Worm (Caenorhabditis elegans): ENCODE results near the gene F47B7.5.

F47B7.5 gene

DNA sequence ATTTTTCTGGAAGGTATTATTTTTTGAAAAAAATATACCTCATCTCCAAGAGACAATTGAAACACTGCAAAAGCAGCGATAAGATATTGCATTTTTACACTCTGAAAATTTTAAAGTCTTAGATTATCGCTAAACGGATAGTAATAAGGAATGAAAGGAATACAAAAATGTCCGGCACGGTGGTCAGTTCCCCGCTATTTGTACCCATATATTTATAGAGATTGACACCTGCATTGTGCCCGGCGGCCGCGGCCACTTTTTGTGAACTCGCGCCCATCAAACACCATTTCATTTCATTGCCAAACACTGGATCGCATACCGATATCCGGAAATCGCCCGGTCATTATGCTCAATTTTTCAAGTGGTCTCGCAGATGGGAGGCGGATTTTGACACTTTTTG lies 24.1 kb upstream of the F47B7.5 start, which contains the start of gene idpp-5:
TSS of gene idpp-5 (minus strand) at position 101 of the 400 bp plus-strand sequence.
- TF ChIP-seq pag-3 (tag; optimal IDR thresholded peaks at IDR 0.05; ENCODE audit: borderline replicate concordance, insufficient read depth) (no peak), ztf-4 (tag; optimal IDR thresholded peaks at IDR 0.05) (no peak)

DNA sequence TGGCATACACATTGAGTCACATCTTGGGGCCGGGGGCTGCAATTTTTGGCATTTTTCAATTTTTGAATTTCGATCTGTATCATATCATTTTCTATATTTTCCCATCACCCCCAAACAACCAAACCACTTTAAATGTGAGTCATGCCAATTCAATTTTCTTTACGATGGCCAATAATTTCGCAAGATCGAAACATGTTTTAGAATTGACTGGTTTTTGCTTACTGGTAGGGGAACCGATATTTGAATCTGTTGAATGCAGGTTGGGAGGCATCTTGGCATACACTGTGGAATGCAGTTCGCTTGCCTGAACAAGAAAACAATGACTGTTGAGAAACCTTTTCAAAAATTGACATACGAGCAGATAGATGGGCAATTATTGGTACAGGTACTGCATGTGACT lies 22.5 kb upstream of the F47B7.5 start:
- TF ChIP-seq efl-1 (optimal IDR thresholded peaks at IDR 0.05) (no peak), efl-1 (GFP tag; optimal IDR thresholded peaks at IDR 0.05 in 1 of 2) (peak in 1 of 2 experiments; percentile 71), lin-13 (GFP tag; optimal IDR thresholded peaks at IDR 0.05) (no peak), zip-4 (GFP tag; optimal IDR thresholded peaks at IDR 0.05) (no peak)

- peak; percentile 41 for TF ChIP-seq vab-15 (tag; optimal IDR thresholded peaks at IDR 0.05)
- TF ChIP-seq ama-1 (optimal IDR thresholded peaks at IDR 0.05): peak; percentile 78
- no peak for TF ChIP-seq egl-13 (tag; optimal IDR thresholded peaks at IDR 0.05)
- TF ChIP-seq mab-9 (GFP tag; IDR thresholded peaks at IDR 0.05): no peak
- TF ChIP-seq efl-3 (GFP tag; optimal IDR thresholded peaks at IDR 0.05): peak; percentile 18
- TF ChIP-seq xbp-1 (tag; optimal IDR thresholded peaks at IDR 0.05): peak; percentile 56
- peak; percentile 76 for TF ChIP-seq fos-1 (tag; optimal IDR thresholded peaks at IDR 0.05)
- no peak for TF ChIP-seq nhr-237 (tag; optimal IDR thresholded peaks at IDR 0.05)
- peak in 1 of 2 experiments; percentile 70 for TF ChIP-seq mdl-1 (tag; optimal IDR thresholded peaks at IDR 0.05)
- TF ChIP-seq grh-1 (GFP tag; IDR thresholded peaks at IDR 0.05): peak; percentile 73
- TF ChIP-seq ceh-88 (GFP tag; IDR thresholded peaks at IDR 0.05): peak; percentile 44; the same call in 1 of the 2 replicates
- TF ChIP-seq sup-37 (GFP tag; optimal IDR thresholded peaks at IDR 0.05): no peak
- no peak for TF ChIP-seq sox-4 (tag; optimal IDR thresholded peaks at IDR 0.05)
- peak; percentile 16 for TF ChIP-seq ztf-4 (tag; optimal IDR thresholded peaks at IDR 0.05)
- TF ChIP-seq dpl-1 (GFP tag; optimal IDR thresholded peaks at IDR 0.05): peak in 2 of 3 experiments; percentile 2 to 18
- peak; percentile 80 for TF ChIP-seq C16A3.4 (tag; optimal IDR thresholded peaks at IDR 0.05)
- TF ChIP-seq nhr-20 (tag; optimal IDR thresholded peaks at IDR 0.05): peak; percentile 87
- TF ChIP-seq pag-3 (tag; optimal IDR thresholded peaks at IDR 0.05; ENCODE audit: borderline replicate concordance, insufficient read depth): no peak
- TF ChIP-seq tbx-2 (tag; optimal IDR thresholded peaks at IDR 0.05): peak; percentile 70
- TF ChIP-seq sptf-1 (tag; optimal IDR thresholded peaks at IDR 0.05): no peak
- TF ChIP-seq nhr-12 (tag; optimal IDR thresholded peaks at IDR 0.05): no peak
- TF ChIP-seq blmp-1 (tag; optimal IDR thresholded peaks at IDR 0.05): peak; percentile 76
- peak; percentile 87 for TF ChIP-seq nhr-71 (tag; optimal IDR thresholded peaks at IDR 0.05)
- no peak for TF ChIP-seq unc-98 (GFP tag; IDR thresholded peaks at IDR 0.05)
- TF ChIP-seq efl-1 (optimal IDR thresholded peaks at IDR 0.05): peak; percentile 7 to 21
- peak in 1 of 2 experiments; percentile 91 for TF ChIP-seq efl-1 (GFP tag; optimal IDR thresholded peaks at IDR 0.05 in 1 of 2)
- peak; percentile 28 for TF ChIP-seq zip-4 (GFP tag; optimal IDR thresholded peaks at IDR 0.05)
- TF ChIP-seq C04F5.9 (tag; optimal IDR thresholded peaks at IDR 0.05): no peak
- peak; percentile 96 for TF ChIP-seq nhr-85 (tag)
- TF ChIP-seq skn-1 (tag; optimal IDR thresholded peaks at IDR 0.05): no peak
- no peak for TF ChIP-seq fkh-4 (tag; optimal IDR thresholded peaks at IDR 0.05; ENCODE audit: borderline replicate concordance)
- no peak for TF ChIP-seq unc-30 (tag; optimal IDR thresholded peaks at IDR 0.05)
- peak; percentile 56 for TF ChIP-seq lir-3 (tag; optimal IDR thresholded peaks at IDR 0.05; ENCODE audit: poor library complexity)
- TF ChIP-seq dsc-1 (tag; optimal IDR thresholded peaks at IDR 0.05): no peak
- TF ChIP-seq nhr-76 (tag; optimal IDR thresholded peaks at IDR 0.05): no peak
- peak; percentile 46 to 47 for TF ChIP-seq lsy-2 (tag; optimal IDR thresholded peaks at IDR 0.05)
- TF ChIP-seq irx-1 (tag; optimal IDR thresholded peaks at IDR 0.05): peak; percentile 65
- TF ChIP-seq hpl-2 (GFP tag; optimal IDR thresholded peaks at IDR 0.05): no peak
- no peak for TF ChIP-seq fkh-10 (GFP tag; optimal IDR thresholded peaks at IDR 0.05)
- TF ChIP-seq ceh-8 (GFP tag; optimal IDR thresholded peaks at IDR 0.05): no peak
- TF ChIP-seq aha-1 (tag; optimal IDR thresholded peaks at IDR 0.05): no peak
- TF ChIP-seq snu-23 (GFP tag; optimal IDR thresholded peaks at IDR 0.05): peak; percentile 88
- TF ChIP-seq tlp-1 (tag; optimal IDR thresholded peaks at IDR 0.05): no peak
- peak; percentile 39 for TF ChIP-seq rnt-1 (tag; optimal IDR thresholded peaks at IDR 0.05)
- no peak for TF ChIP-seq nhr-28 (tag; optimal IDR thresholded peaks at IDR 0.05)
- peak; percentile 70 for TF ChIP-seq swsn-7 (tag; optimal IDR thresholded peaks at IDR 0.05)
- peak; percentile 54 for TF ChIP-seq mep-1 (tag; optimal IDR thresholded peaks at IDR 0.05)
- TF ChIP-seq nhr-19 (GFP tag; conservative IDR thresholded peaks at IDR 0.05): peak; percentile 72
Observed at ce11 chrX:3788483-3788882, 19.9 kb upstream of the F47B7.5 start.
